Fruit fly (Drosophila melanogaster) whole organism, embryonic: ENCODE data around the gene CG44005.

Experiments used
- Asciz ChIP-seq: fragments of 200-800 bp; sonication (Bioruptor generic); optimal IDR thresholded peaks from 2 replicates; lab custom pipeline; 2017; ENCODE audit warnings: missing biosample characterization, mild to moderate bottlenecking, missing genetic modification characterization, missing genetic modification reagents
- Blimp-1 ChIP-seq: fragments of 200-800 bp; sonication (Bioruptor generic); optimal IDR thresholded peaks from 3 replicates; lab custom pipeline; 2018; ENCODE audit warnings: missing biosample characterization, missing genetic modification characterization, mild to moderate bottlenecking, moderate library complexity, missing genetic modification reagents
- CG10979 ChIP-seq: fragments of 200-800 bp; sonication (Bioruptor generic); optimal IDR thresholded peaks from 2 replicates; lab custom pipeline; 2018; ENCODE audit warnings: missing biosample characterization, mild to moderate bottlenecking, missing genetic modification characterization, moderate library complexity
- CG11504 ChIP-seq: fragments of 200-800 bp; sonication (Bioruptor generic); optimal IDR thresholded peaks from 3 replicates; lab custom pipeline; 2019; ENCODE audit warnings: missing biosample characterization, mild to moderate bottlenecking, missing genetic modification characterization, moderate library complexity
- CG11696 ChIP-seq: fragments of 200-800 bp; sonication (Bioruptor generic); IDR thresholded peaks from 2 replicates; pipeline ENCODE4 v1.3.6; 2022; ENCODE audit warnings: missing biosample characterization, missing genetic modification characterization
- CG12104 ChIP-seq: fragments of 200-800 bp; sonication (Bioruptor generic); optimal IDR thresholded peaks from 3 replicates; lab custom pipeline; 2016; ENCODE audit warnings: missing biosample characterization, missing genetic modification characterization
- CG1603 ChIP-seq: fragments of 200-800 bp; sonication (Bioruptor generic); optimal IDR thresholded peaks from 2 replicates; lab custom pipeline; 2019; ENCODE audit warnings: missing biosample characterization, mild to moderate bottlenecking, missing genetic modification characterization, moderate library complexity
- CG17359 ChIP-seq: fragments of 200-800 bp; sonication (Bioruptor generic); optimal IDR thresholded peaks from 3 replicates; lab custom pipeline; 2018; ENCODE audit warnings: missing biosample characterization, mild to moderate bottlenecking, missing genetic modification characterization, moderate library complexity
- CG2199 ChIP-seq: fragments of 200-800 bp; sonication (Bioruptor generic); IDR thresholded peaks from 3 replicates; pipeline ENCODE4 v1.3.6; 2022; ENCODE audit warnings: missing biosample characterization, missing genetic modification characterization
- CG2202 ChIP-seq: fragments of 200-800 bp; sonication (Bioruptor generic); optimal IDR thresholded peaks from 2 replicates; lab custom pipeline; 2018; ENCODE audit warnings: missing biosample characterization, mild to moderate bottlenecking, missing genetic modification characterization
- CG2678 ChIP-seq: fragments of 200-800 bp; sonication (Bioruptor generic); optimal IDR thresholded peaks from 3 replicates; lab custom pipeline; 2019; ENCODE audit warnings: missing biosample characterization, mild to moderate bottlenecking, missing genetic modification characterization, moderate library complexity
- CG3065 ChIP-seq: fragments of 200-800 bp; sonication (Bioruptor generic); optimal IDR thresholded peaks from 2 replicates; lab custom pipeline; 2016; ENCODE audit warnings: missing biosample characterization, missing genetic modification characterization
- CG34422 ChIP-seq: fragments of 200-800 bp; sonication (Bioruptor generic); IDR thresholded peaks from 3 replicates; pipeline ENCODE4 v1.3.6; 2022; ENCODE audit warnings: missing biosample characterization, missing genetic modification characterization
- CG8388 ChIP-seq: fragments of 200-800 bp; sonication (Bioruptor generic); optimal IDR thresholded peaks from 2 replicates; lab custom pipeline; 2019; ENCODE audit warnings: missing biosample characterization, mild to moderate bottlenecking, missing genetic modification characterization, moderate library complexity
- HLHmδ ChIP-seq: fragments of 200-800 bp; sonication (Bioruptor generic); optimal IDR thresholded peaks from 2 replicates; lab custom pipeline; 2018; ENCODE audit warnings: missing biosample characterization, mild to moderate bottlenecking, missing genetic modification characterization, moderate library complexity
- Hr51 ChIP-seq, 2 experiments: fragments of 200-800 bp; sonication (Bioruptor generic); optimal IDR thresholded peaks; 2 replicates in 1 of 2; 3 replicates in 1 of 2; lab custom pipeline; 2016 to 2018; ENCODE audit warnings: missing biosample characterization in 2 of 2, missing genetic modification characterization in 2 of 2, mild to moderate bottlenecking in 1 of 2, moderate library complexity in 1 of 2
- Kr ChIP-seq: fragments of 200-800 bp; sonication (Bioruptor generic); optimal IDR thresholded peaks from 2 replicates; lab custom pipeline; 2017; ENCODE audit warnings: missing biosample characterization, mild to moderate bottlenecking, missing genetic modification characterization
- Mad ChIP-seq: fragments of 200-800 bp; sonication (Bioruptor generic); optimal IDR thresholded peaks from 2 replicates; lab custom pipeline; 2016; ENCODE audit warnings: missing biosample characterization, missing genetic modification characterization
- Mrtf ChIP-seq: fragments of 200-800 bp; sonication (Bioruptor generic); IDR thresholded peaks from 3 replicates; pipeline ENCODE4 v1.3.6; 2022; ENCODE audit warnings: missing biosample characterization, missing genetic modification characterization
- Pdp1 ChIP-seq, 2 experiments: fragments of 200-800 bp; sonication (Bioruptor generic); optimal IDR thresholded peaks; 3 replicates each; lab custom pipeline; 2016; ENCODE audit warnings: missing biosample characterization in 2 of 2, missing genetic modification characterization in 2 of 2, mild to moderate bottlenecking in 1 of 2, moderate library complexity in 1 of 2
- Side ChIP-seq: fragments of 200-800 bp; sonication (Bioruptor generic); optimal IDR thresholded peaks from 2 replicates; lab custom pipeline; 2016; ENCODE audit warnings: missing biosample characterization, missing genetic modification characterization
- Ssrp ChIP-seq: fragments of 200-800 bp; sonication (Bioruptor generic); optimal IDR thresholded peaks from 2 replicates; lab custom pipeline; 2018; ENCODE audit warnings: missing biosample characterization, mild to moderate bottlenecking, missing genetic modification characterization, moderate library complexity
- Xrp1 ChIP-seq: fragments of 200-800 bp; sonication (Bioruptor generic); IDR thresholded peaks from 2 replicates; pipeline ENCODE4 v1.3.6; 2022; ENCODE audit warnings: missing biosample characterization, missing genetic modification characterization
- bbx ChIP-seq: fragments of 200-800 bp; sonication (Bioruptor generic); IDR thresholded peaks from 2 replicates; pipeline ENCODE4 v1.3.6; 2022; ENCODE audit warnings: missing biosample characterization, missing genetic modification characterization; ENCODE audit not compliant: partially characterized antibody
- bigmax ChIP-seq: fragments of 200-800 bp; sonication (Bioruptor generic); optimal IDR thresholded peaks from 2 replicates; lab custom pipeline; 2018; ENCODE audit warnings: missing biosample characterization, mild to moderate bottlenecking, missing genetic modification characterization
- chinmo ChIP-seq: fragments of 200-800 bp; sonication (Bioruptor generic); IDR thresholded peaks from 4 replicates; pipeline ENCODE4 v1.3.6; 2022; ENCODE audit warnings: missing biosample characterization, missing genetic modification characterization; ENCODE audit not compliant: partially characterized antibody
- ci ChIP-seq: fragments of 200-800 bp; sonication (Bioruptor generic); IDR thresholded peaks from 3 replicates; pipeline ENCODE4 v1.3.6; 2022; ENCODE audit warnings: missing biosample characterization, missing genetic modification characterization
- dmrt99B ChIP-seq: fragments of 200-800 bp; sonication (Bioruptor generic); optimal IDR thresholded peaks from 2 replicates; lab custom pipeline; 2018; ENCODE audit warnings: missing biosample characterization, mild to moderate bottlenecking, missing genetic modification characterization, moderate library complexity
- eve ChIP-seq, 2 experiments: fragments of >200 bp; optimal IDR thresholded peaks; 2 replicates each; lab custom pipeline; 2017; ENCODE audit warnings: missing biosample characterization in 2 of 2, missing genetic modification characterization in 2 of 2
- ewg ChIP-seq: fragments of 200-800 bp; sonication (Bioruptor generic); optimal IDR thresholded peaks from 3 replicates; lab custom pipeline; 2017; ENCODE audit warnings: mild to moderate bottlenecking, missing biosample characterization, missing genetic modification reagents, missing genetic modification characterization
- gro ChIP-seq: fragments of 200-800 bp; sonication (Bioruptor generic); optimal IDR thresholded peaks from 2 replicates; lab custom pipeline; 2016; ENCODE audit warnings: missing biosample characterization, missing genetic modification characterization
- lov ChIP-seq, 2 experiments: fragments of 200-800 bp in 1 of 2; fragments of >200 bp in 1 of 2; sonication (Bioruptor generic) in 1 of 2; IDR thresholded peaks in 1 of 2; optimal IDR thresholded peaks in 1 of 2; 2 replicates in 1 of 2; 3 replicates in 1 of 2; pipeline versions ENCODE4 v1.3.6 to Lab custom; 2017 to 2022; ENCODE audit warnings: missing biosample characterization in 1 of 2, missing genetic modification characterization in 1 of 2
- oc ChIP-seq: fragments of 200-800 bp; sonication (Bioruptor generic); optimal IDR thresholded peaks from 2 replicates; lab custom pipeline; 2018; ENCODE audit warnings: missing biosample characterization, mild to moderate bottlenecking, missing genetic modification characterization, moderate library complexity
- phol ChIP-seq: fragments of 200-800 bp; sonication (Bioruptor generic); optimal IDR thresholded peaks from 3 replicates; lab custom pipeline; 2018; ENCODE audit warnings: missing biosample characterization, mild to moderate bottlenecking, missing genetic modification characterization, moderate library complexity
- prd ChIP-seq, 3 experiments: fragments of >200 bp in 2 of 3; fragments of 200-800 bp in 1 of 3; sonication (Bioruptor generic) in 1 of 3; optimal IDR thresholded peaks in 2 of 3; IDR thresholded peaks in 1 of 3; 2 replicates in 2 of 3; 3 replicates in 1 of 3; pipeline versions ENCODE4 v1.3.6 to Lab custom; 2017 to 2022; ENCODE audit warnings: missing biosample characterization in 1 of 3, missing genetic modification characterization in 1 of 3
- pros ChIP-seq: fragments of 200-800 bp; sonication (Bioruptor generic); optimal IDR thresholded peaks from 3 replicates; lab custom pipeline; 2019; ENCODE audit warnings: missing biosample characterization, mild to moderate bottlenecking, missing genetic modification characterization, moderate library complexity
- row ChIP-seq: fragments of 200-800 bp; sonication (Bioruptor generic); IDR thresholded peaks from 3 replicates; pipeline ENCODE4 v1.3.6; 2022; ENCODE audit warnings: missing biosample characterization, missing genetic modification characterization
- run ChIP-seq: fragments of 200-800 bp; sonication (Bioruptor generic); optimal IDR thresholded peaks from 3 replicates; lab custom pipeline; 2018; ENCODE audit warnings: missing biosample characterization, mild to moderate bottlenecking, missing genetic modification characterization
- schlank ChIP-seq: fragments of 200-800 bp; sonication (Bioruptor generic); optimal IDR thresholded peaks from 2 replicates; lab custom pipeline; 2018; ENCODE audit warnings: missing biosample characterization, mild to moderate bottlenecking, missing genetic modification characterization
- sens ChIP-seq: fragments of 200-800 bp; sonication (Bioruptor generic); peaks from one replicate; lab custom pipeline; 2016; ENCODE audit warnings: missing biosample characterization, missing genetic modification characterization
- sisA ChIP-seq: fragments of 200-800 bp; sonication (Bioruptor generic); IDR thresholded peaks from 2 replicates; pipeline ENCODE4 v1.3.6; 2022; ENCODE audit warnings: missing biosample characterization, missing genetic modification characterization
- slou ChIP-seq: fragments of 200-800 bp; sonication (Bioruptor generic); optimal IDR thresholded peaks from 3 replicates; lab custom pipeline; 2016; ENCODE audit warnings: missing biosample characterization, missing genetic modification characterization
- stc ChIP-seq: fragments of 200-800 bp; sonication (Bioruptor generic); IDR thresholded peaks from 2 replicates; pipeline ENCODE4 v1.3.6; 2022; ENCODE audit warnings: missing biosample characterization, missing genetic modification characterization
- ttk ChIP-seq: fragments of 200-800 bp; sonication (Bioruptor generic); IDR thresholded peaks from 2 replicates; pipeline ENCODE4 v2.1.2; 2022; ENCODE audit warnings: missing biosample characterization, missing genetic modification characterization
- unc-4 ChIP-seq: fragments of 200-800 bp; sonication (Bioruptor generic); IDR thresholded peaks from 2 replicates; pipeline ENCODE4 v1.3.6; 2022; ENCODE audit warnings: missing biosample characterization, missing genetic modification characterization; ENCODE audit not compliant: partially characterized antibody
- unpg ChIP-seq: fragments of 200-800 bp; sonication (Bioruptor generic); optimal IDR thresholded peaks from 3 replicates; lab custom pipeline; 2018; ENCODE audit warnings: missing biosample characterization, mild to moderate bottlenecking, missing genetic modification characterization, moderate library complexity

Gene CG44005

DNA sequence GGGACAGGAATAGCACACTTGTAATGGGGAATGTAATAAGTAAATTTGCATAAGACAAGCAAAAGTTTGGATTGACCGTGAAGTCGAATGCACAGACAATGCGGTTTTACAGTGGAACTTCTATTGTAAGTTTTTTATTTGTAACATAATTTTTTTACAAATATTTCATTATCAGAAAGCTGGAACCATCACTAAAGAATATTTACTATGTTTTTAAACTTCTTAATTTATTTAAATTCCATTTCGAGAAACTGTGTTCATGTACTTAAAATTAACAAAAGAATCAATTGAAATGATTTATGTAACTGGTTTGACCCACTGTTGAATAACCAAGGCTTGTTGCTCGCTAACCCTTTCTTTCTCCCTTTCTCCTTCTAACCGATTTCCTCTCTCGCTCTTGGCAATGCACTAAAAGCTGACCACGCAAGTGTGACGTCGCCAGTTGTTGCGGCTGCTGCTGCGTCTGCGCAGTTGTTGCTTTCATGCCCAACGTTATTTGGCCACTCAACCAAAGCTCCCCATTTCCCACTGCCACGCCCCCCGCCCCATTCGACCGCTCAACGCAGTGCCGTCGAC, 29.6 kb upstream of the CG44005 start:
- TF ChIP-seq HLHmδ (GFP tag; lab: Kevin White, UChicago) (peak; percentile 17), ttk (GFP tag; lab: Robert Waterston, UW) (0 out of 2 replicates have a peak, but pooled peaks have one; percentile 4), Mad (GFP tag; lab: Kevin White, UChicago) (no peak), run (tag; lab: Kevin White, UChicago) (peak; percentile 6), Hr51 (GFP tag; optimal IDR thresholded peaks at IDR 0.05; lab: Kevin White, UChicago) (peak in 1 of 2 experiments; percentile 34), Xrp1 (GFP tag; lab: Robert Waterston, UW) (peak; percentile 30; the same call in 1 of the 2 replicates), CG12104 (GFP tag; lab: Kevin White, UChicago) (no peak), prd (optimal IDR thresholded peaks at IDR 0.05; lab: Kevin White, UChicago) (no peak), prd (GFP tag; IDR thresholded peaks at IDR 0.05; lab: Robert Waterston, UW) (0 out of 3 replicates have a peak, but pooled peaks have one; percentile 35), CG2199 (GFP tag; lab: Robert Waterston, UW) (0 out of 3 replicates have a peak, but pooled peaks have one; percentile 29), CG8388 (GFP tag; lab: Kevin White, UChicago) (peak; percentile 26), oc (peak; percentile 34), sens (peak; percentile 86), Pdp1 (GFP tag; optimal IDR thresholded peaks at IDR 0.05; lab: Kevin White, UChicago) (peak in 1 of 2 experiments; percentile 68), Ssrp (tag; lab: Kevin White, UChicago) (peak; percentile 22), CG17359 (tag; lab: Kevin White, UChicago) (peak; percentile 15), sisA (GFP tag; lab: Robert Waterston, UW) (0 out of 2 replicates have a peak, but pooled peaks have one; percentile 15), row (GFP tag; lab: Robert Waterston, UW) (0 out of 3 replicates have a peak, but pooled peaks have one; percentile 10), Side (GFP tag; lab: Kevin White, UChicago) (no peak), CG2678 (peak; percentile 22), CG34422 (GFP tag; lab: Robert Waterston, UW) (no peak), unpg (GFP tag; lab: Kevin White, UChicago) (peak; percentile 29), pros (GFP tag; lab: Kevin White, UChicago) (peak; percentile 13), gro (GFP tag; lab: Kevin White, UChicago) (no peak), bigmax (no peak), slou (GFP tag; lab: Kevin White, UChicago) (no peak), CG2202 (tag; lab: Kevin White, UChicago) (no peak), Blimp-1 (GFP tag; lab: Kevin White, UChicago) (peak; percentile 30), Asciz (GFP tag; lab: Kevin White, UChicago) (peak; percentile 4), CG11504 (tag; lab: Kevin White, UChicago) (peak; percentile 40), schlank (no peak), ewg (GFP tag; lab: Kevin White, UChicago) (peak; percentile 15), Kr (peak; percentile 32), lov (optimal IDR thresholded peaks at IDR 0.05; lab: Kevin White, UChicago) (no peak), lov (GFP tag; IDR thresholded peaks at IDR 0.05; lab: Robert Waterston, UW) (0 out of 3 replicates have a peak, but pooled peaks have one; percentile 14), ci (0 out of 3 replicates have a peak, but pooled peaks have one; percentile 40), unc-4 (no peak), CG10979 (peak; percentile 7), stc (GFP tag; lab: Robert Waterston, UW) (0 out of 2 replicates have a peak, but pooled peaks have one; percentile 26), chinmo (GFP tag; lab: Robert Waterston, UW) (0 out of 4 replicates have a peak, but pooled peaks have one; percentile 27), phol (tag; lab: Kevin White, UChicago) (peak; percentile 25), bbx (no peak), eve (GFP tag; optimal IDR thresholded peaks at IDR 0.05; lab: Kevin White, UChicago) (peak in 1 of 2 experiments; percentile 70), Mrtf (GFP tag; lab: Robert Waterston, UW) (no peak), CG11696 (GFP tag; lab: Robert Waterston, UW) (0 out of 2 replicates have a peak, but pooled peaks have one; percentile 12), CG3065 (GFP tag; lab: Kevin White, UChicago) (no peak), CG1603 (tag; lab: Kevin White, UChicago) (peak; percentile 0), dmrt99B (tag; lab: Kevin White, UChicago) (peak; percentile 27)
